Worm (Caenorhabditis elegans): ENCODE results near the gene suox-1.
A peak's percentile ranks its signal among the peaks of the same experiment; 100 is the strongest.

The suox-1 gene

DNA sequence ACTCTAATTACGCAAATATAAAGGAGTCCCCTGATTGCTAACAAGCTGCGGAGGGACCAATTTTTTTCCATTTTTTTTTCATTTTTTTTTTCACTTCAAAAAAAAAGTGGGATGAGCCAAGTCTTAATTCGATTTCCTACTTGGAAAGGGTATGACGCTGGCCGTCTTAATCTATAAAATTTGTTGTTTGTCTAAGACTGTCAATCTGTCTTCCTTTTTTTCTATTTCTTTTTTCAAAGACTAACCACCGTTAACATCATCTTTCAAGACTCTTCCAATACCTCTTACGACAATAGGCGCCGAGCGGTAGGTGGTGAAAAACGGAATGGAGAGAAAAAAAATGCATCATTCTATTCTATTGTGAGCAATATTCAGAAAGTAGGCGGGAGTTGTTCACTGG lies 32.3 kb upstream of the suox-1 start:
- no peak for TF ChIP-seq nhr-237 (tag; optimal IDR thresholded peaks at IDR 0.05)
- TF ChIP-seq nhr-21 (tag; optimal IDR thresholded peaks at IDR 0.05), result no peak
- TF ChIP-seq nhr-11 (tag; optimal IDR thresholded peaks at IDR 0.05), result no peak
- no peak for TF ChIP-seq unc-39 (tag; optimal IDR thresholded peaks at IDR 0.05)

ce11 chrX:15466032-15466431 lies 31.3 kb upstream of the suox-1 start, which contains the start of gene sprr-1:
sprr-1 (plus strand) TSS chrX:15466300.
- TF ChIP-seq sma-3 (GFP tag; optimal IDR thresholded peaks at IDR 0.05), result no peak
- no peak for TF ChIP-seq mab-5 (tag; optimal IDR thresholded peaks at IDR 0.05)
- no peak for TF ChIP-seq lsy-2 (tag; optimal IDR thresholded peaks at IDR 0.05)
- TF ChIP-seq crh-2 (tag; optimal IDR thresholded peaks at IDR 0.05), result no peak
- TF ChIP-seq elt-3 (tag; optimal IDR thresholded peaks at IDR 0.05), result no peak
- no peak for TF ChIP-seq nhr-21 (tag; optimal IDR thresholded peaks at IDR 0.05)
- no peak for TF ChIP-seq ztf-11 (tag; optimal IDR thresholded peaks at IDR 0.05)
- TF ChIP-seq sem-4 (tag; optimal IDR thresholded peaks at IDR 0.05), result no peak
- TF ChIP-seq sma-9 (GFP tag; optimal IDR thresholded peaks at IDR 0.05), result no peak
- TF ChIP-seq sma-9 (tag; optimal IDR thresholded peaks at IDR 0.05), result no peak
- no peak for TF ChIP-seq ceh-16 (tag; optimal IDR thresholded peaks at IDR 0.05)
- no peak for TF ChIP-seq lin-13 (GFP tag; optimal IDR thresholded peaks at IDR 0.05)
- no peak for TF ChIP-seq Y55F3AM.14 (GFP tag; optimal IDR thresholded peaks at IDR 0.05)
- no peak for TF ChIP-seq alr-1 (tag; optimal IDR thresholded peaks at IDR 0.05)
- no peak for TF ChIP-seq lin-11 (tag; optimal IDR thresholded peaks at IDR 0.05)
- no peak for TF ChIP-seq dmd-4 (tag; optimal IDR thresholded peaks at IDR 0.05)
- TF ChIP-seq nhr-23 (tag; optimal IDR thresholded peaks at IDR 0.05), result no peak
- TF ChIP-seq nhr-237 (tag; optimal IDR thresholded peaks at IDR 0.05), result no peak
- TF ChIP-seq mbf-1 (tag; optimal IDR thresholded peaks at IDR 0.05), result no peak

DNA sequence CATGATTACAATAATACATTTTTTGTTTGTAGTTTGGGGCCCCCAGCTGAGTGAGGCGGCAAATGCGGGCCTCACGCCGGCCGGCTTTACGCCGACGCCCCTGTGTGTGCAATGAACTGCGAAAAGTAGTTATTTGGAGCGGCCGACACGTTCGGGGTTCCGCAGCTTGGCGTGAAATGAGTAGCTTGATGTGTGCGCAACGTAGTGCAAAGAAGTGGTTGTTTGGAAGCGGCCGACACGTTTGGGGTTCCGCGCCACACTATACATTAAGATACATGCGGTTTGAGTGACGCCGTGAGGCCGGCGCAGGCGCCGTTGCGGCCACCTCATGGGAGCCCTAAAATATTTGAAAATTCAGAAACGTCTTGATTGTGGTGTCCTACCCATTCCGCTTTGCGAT lies 28.7 kb upstream of the suox-1 start:
- TF ChIP-seq snpc-4 (tag; optimal IDR thresholded peaks at IDR 0.05) (peak; percentile 24), aly-2 (tag; optimal IDR thresholded peaks at IDR 0.05) (no peak)

DNA sequence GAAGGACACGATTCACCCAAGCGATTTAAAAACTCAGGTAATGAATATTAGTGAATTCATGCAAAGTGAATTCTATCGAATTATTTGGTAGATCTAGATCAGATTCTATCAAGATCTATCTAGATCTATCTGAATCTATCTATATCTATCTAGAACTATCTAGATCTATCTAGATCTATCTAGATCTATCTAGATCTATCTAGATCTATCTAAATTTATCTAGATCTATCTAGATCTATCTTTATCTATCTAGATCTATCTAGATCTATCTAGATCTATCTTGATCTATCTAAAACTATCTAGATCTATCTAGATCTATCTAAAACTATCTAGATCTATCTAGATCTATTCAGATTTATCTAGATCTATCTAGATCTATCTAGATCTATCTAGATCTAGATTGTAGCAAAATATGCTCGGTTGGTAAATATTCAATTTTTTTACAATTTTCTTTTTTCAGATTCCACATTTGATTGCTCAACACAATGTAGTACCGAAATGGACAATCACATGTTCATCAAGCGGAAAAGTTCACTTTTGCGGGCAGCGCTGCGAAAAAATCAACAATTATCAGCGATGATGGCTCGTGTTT lies 27.3 kb upstream of the suox-1 start:
- TF ChIP-seq ztf-4 (tag; optimal IDR thresholded peaks at IDR 0.05) (no peak), elt-1 (tag; optimal IDR thresholded peaks at IDR 0.05) (peak; percentile 67), nhr-77 (tag; optimal IDR thresholded peaks at IDR 0.05) (no peak), nhr-129 (tag; optimal IDR thresholded peaks at IDR 0.05) (no peak), zag-1 (tag; optimal IDR thresholded peaks at IDR 0.05) (no peak), ceh-82 (tag; optimal IDR thresholded peaks at IDR 0.05) (no peak), C34F6.9 (tag; optimal IDR thresholded peaks at IDR 0.05) (no peak), alr-1 (tag; optimal IDR thresholded peaks at IDR 0.05) (no peak), gmeb-1 (tag; optimal IDR thresholded peaks at IDR 0.05) (no peak), skn-1 (tag; optimal IDR thresholded peaks at IDR 0.05) (no peak), mab-5 (tag; optimal IDR thresholded peaks at IDR 0.05) (no peak), egl-27 (tag; optimal IDR thresholded peaks at IDR 0.05) (peak; percentile 76), sem-4 (tag; optimal IDR thresholded peaks at IDR 0.05) (peak; percentile 86), nhr-23 (tag; optimal IDR thresholded peaks at IDR 0.05) (no peak), nhr-237 (tag; optimal IDR thresholded peaks at IDR 0.05) (no peak), mdl-1 (tag; optimal IDR thresholded peaks at IDR 0.05) (no peak), mbf-1 (tag; optimal IDR thresholded peaks at IDR 0.05) (no peak)

DNA sequence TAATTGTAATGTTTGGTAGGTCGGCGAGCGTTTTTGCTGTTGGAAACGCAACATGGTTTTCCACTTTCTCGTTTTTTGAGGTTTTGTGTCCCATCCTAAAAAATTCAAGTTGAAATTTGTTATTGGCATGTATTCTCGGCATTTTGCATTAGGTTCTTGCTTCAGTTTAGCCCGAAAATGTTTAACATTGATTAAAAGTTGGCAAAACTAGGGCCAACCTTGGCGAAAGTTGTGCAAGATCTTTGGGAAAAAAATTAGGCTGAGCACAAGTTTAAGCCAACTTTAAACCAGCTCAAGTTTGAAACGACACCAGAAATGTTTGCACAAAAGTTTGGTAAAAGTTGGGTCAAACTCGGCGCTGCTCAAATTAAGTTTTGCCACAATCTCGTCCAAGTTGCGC lies 20.0 kb upstream of the suox-1 start, which contains the start of gene exc-1:
Gene exc-1, minus strand, starts transcription at position 101 of the 400 bp plus-strand sequence.
- TF ChIP-seq nhr-23 (tag; optimal IDR thresholded peaks at IDR 0.05) (no peak), skn-1 (tag; optimal IDR thresholded peaks at IDR 0.05) (no peak), unc-55 (GFP tag; optimal IDR thresholded peaks at IDR 0.05) (no peak)

DNA sequence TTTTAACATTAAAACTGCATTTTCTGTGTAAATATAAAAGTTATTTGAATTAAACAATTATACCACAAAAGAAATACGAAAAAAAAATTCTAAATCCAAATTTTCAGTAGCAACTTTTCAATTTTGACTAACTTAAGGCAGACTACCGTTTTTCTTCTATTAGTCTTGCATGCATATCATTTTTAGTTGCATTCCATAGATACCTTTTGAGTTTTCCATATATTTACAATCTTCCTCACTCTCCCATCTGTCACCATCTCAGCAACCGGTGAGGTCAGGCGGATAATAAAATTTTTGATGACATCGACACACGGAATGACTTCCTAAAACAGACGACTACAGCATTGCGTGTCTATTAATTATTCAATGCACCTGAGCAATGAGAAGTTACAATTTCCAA lies 18.6 kb upstream of the suox-1 start, which contains the start of gene gcy-36:
Gene gcy-36, plus strand, starts transcription at position 301 of the 400 bp plus-strand sequence.
- no peak for TF ChIP-seq elt-1 (tag; optimal IDR thresholded peaks at IDR 0.05)
- no peak for TF ChIP-seq peb-1 (tag; optimal IDR thresholded peaks at IDR 0.05)
- TF ChIP-seq sma-3 (GFP tag; optimal IDR thresholded peaks at IDR 0.05), result no peak
- no peak for TF ChIP-seq lsy-2 (tag; optimal IDR thresholded peaks at IDR 0.05)
- no peak for TF ChIP-seq fos-1 (tag; optimal IDR thresholded peaks at IDR 0.05)
- TF ChIP-seq mab-5 (tag; optimal IDR thresholded peaks at IDR 0.05), result no peak
- no peak for TF ChIP-seq ztf-1 (GFP tag; conservative IDR thresholded peaks at IDR 0.05)
- TF ChIP-seq nhr-129 (tag; optimal IDR thresholded peaks at IDR 0.05), result no peak
- no peak for TF ChIP-seq nhr-77 (tag; optimal IDR thresholded peaks at IDR 0.05)

Data from whole organism, L2 larva.